In genomic region chr3R:4428585-4429464, dm6 we compare ENCODE assay signal across 1 fruit fly cellular context.
TF ChIP-seq lines count a peak whose summit lies in the region.

TSS of gene srl (minus strand) at chr3R:4429335.

TF ChIP-seq in whole organism, embryonic, 481 proteins besides CTCF, POLR2A, EP300 and RAD21 (continued from another document):
- TF ChIP-seq Gug (GFP tag; IDR thresholded peaks at IDR 0.05; lab: Robert Waterston, UW) (no peak), ATbp (GFP tag; optimal IDR thresholded peaks at IDR 0.05; lab: Kevin White, UChicago) (no peak), CG7372 (GFP tag; IDR thresholded peaks at IDR 0.05; lab: Robert Waterston, UW) (no peak), CG3995 (GFP tag; optimal IDR thresholded peaks at IDR 0.05; lab: Kevin White, UChicago) (peak; percentile 9), CG18476 (GFP tag; optimal IDR thresholded peaks at IDR 0.05; lab: Kevin White, UChicago) (no peak), CG9609 (GFP tag; optimal IDR thresholded peaks at IDR 0.05; lab: Kevin White, UChicago) (no peak), CG12744 (GFP tag; optimal IDR thresholded peaks at IDR 0.05; lab: Kevin White, UChicago) (no peak), HLH4C (GFP tag; IDR thresholded peaks at IDR 0.05; lab: Robert Waterston, UW; ENCODE audit: partially characterized antibody) (peak; percentile 46; the same call in 2 of the 3 replicates), pfk (GFP tag; optimal IDR thresholded peaks at IDR 0.05; lab: Kevin White, UChicago) (peak; percentile 13), esg (GFP tag; conservative IDR thresholded peaks at IDR 0.05; lab: Robert Waterston, UW) (no peak), sens-2 (GFP tag; IDR thresholded peaks at IDR 0.05; lab: Robert Waterston, UW) (no peak), shn (GFP tag; optimal IDR thresholded peaks at IDR 0.05; lab: Kevin White, UChicago) (peak; percentile 23), CG10543 (GFP tag; optimal IDR thresholded peaks at IDR 0.05; lab: Kevin White, UChicago) (peak; percentile 51), scrt (GFP tag; optimal IDR thresholded peaks at IDR 0.05; lab: Kevin White, UChicago) (peak; percentile 23), ash1 (GFP tag; optimal IDR thresholded peaks at IDR 0.05; lab: Kevin White, UChicago) (no peak), CG3847 (GFP tag; IDR thresholded peaks at IDR 0.05; lab: Robert Waterston, UW) (peak; percentile 48), Oaz (GFP tag; IDR thresholded peaks at IDR 0.05; lab: Robert Waterston, UW) (no peak), CG8765 (GFP tag; IDR thresholded peaks at IDR 0.05; lab: Robert Waterston, UW) (no peak), peb (GFP tag; IDR thresholded peaks at IDR 0.05; lab: Robert Waterston, UW) (no peak), MBD-R2 (GFP tag; IDR thresholded peaks at IDR 0.05; lab: Robert Waterston, UW) (peak; percentile 75), CG12769 (tag; optimal IDR thresholded peaks at IDR 0.05; lab: Kevin White, UChicago) (peak; percentile 44), CG17829 (tag; optimal IDR thresholded peaks at IDR 0.05; lab: Kevin White, UChicago) (peak; percentile 60), trem (tag; optimal IDR thresholded peaks at IDR 0.05; lab: Kevin White, UChicago) (peak; percentile 66), sc (optimal IDR thresholded peaks at IDR 0.05; lab: Kevin White, UChicago) (no peak), sc (GFP tag; optimal IDR thresholded peaks at IDR 0.05; lab: Kevin White, UChicago) (no peak), bigmax (GFP tag; optimal IDR thresholded peaks at IDR 0.05; lab: Kevin White, UChicago) (peak; percentile 97), chif (GFP tag; optimal IDR thresholded peaks at IDR 0.05; lab: Kevin White, UChicago) (no peak), nerfin-1 (tag; optimal IDR thresholded peaks at IDR 0.05; lab: Kevin White, UChicago) (peak; percentile 74), cas (GFP tag; IDR thresholded peaks at IDR 0.05; lab: Robert Waterston, UW) (no peak), Rx (GFP tag; IDR thresholded peaks at IDR 0.05; lab: Robert Waterston, UW) (no peak), CG1832 (GFP tag; optimal IDR thresholded peaks at IDR 0.05; lab: Kevin White, UChicago) (no peak), CG8388 (GFP tag; optimal IDR thresholded peaks at IDR 0.05; lab: Kevin White, UChicago) (no peak), CG13123 (GFP tag; optimal IDR thresholded peaks at IDR 0.05; lab: Kevin White, UChicago) (no peak), exex (tag; optimal IDR thresholded peaks at IDR 0.05; lab: Kevin White, UChicago) (no peak), sima (GFP tag; optimal IDR thresholded peaks at IDR 0.05; lab: Kevin White, UChicago) (no peak), Abd-B (GFP tag; optimal IDR thresholded peaks at IDR 0.05; lab: Kevin White, UChicago) (no peak), kah (GFP tag; optimal IDR thresholded peaks at IDR 0.05; lab: Kevin White, UChicago) (peak; percentile 17), dmrt99B (tag; optimal IDR thresholded peaks at IDR 0.05; lab: Kevin White, UChicago) (no peak), Asciz (GFP tag; optimal IDR thresholded peaks at IDR 0.05; lab: Kevin White, UChicago) (no peak), grn (GFP tag; optimal IDR thresholded peaks at IDR 0.05; lab: Kevin White, UChicago) (no peak), CG12071 (GFP tag; optimal IDR thresholded peaks at IDR 0.05; lab: Kevin White, UChicago) (no peak), dimm (GFP tag; IDR thresholded peaks at IDR 0.05; lab: Robert Waterston, UW) (no peak), hth (optimal IDR thresholded peaks at IDR 0.05; lab: Kevin White, UChicago) (no peak), maf-S (GFP tag; optimal IDR thresholded peaks at IDR 0.05; lab: Kevin White, UChicago) (no peak), sens (GFP tag; lab: Kevin White, UChicago) (peak; percentile 80), dm (GFP tag; optimal IDR thresholded peaks at IDR 0.05; lab: Kevin White, UChicago) (peak; percentile 98), CG18011 (GFP tag; optimal IDR thresholded peaks at IDR 0.05; lab: Kevin White, UChicago) (peak; percentile 7), Dref (GFP tag; IDR thresholded peaks at IDR 0.05; lab: Robert Waterston, UW) (no peak)
